Fruit fly (Drosophila melanogaster) whole organism, prepupa: ENCODE results near the gene CG14780.

Experiments
- CG11294 ChIP-seq: fragments of 200-800 bp; sonication (Bioruptor generic); IDR thresholded peaks from 2 replicates; pipeline ENCODE4 v1.3.6; 2022; ENCODE audit warnings: missing biosample characterization, missing genetic modification characterization
- CG9139 ChIP-seq: fragments of 200-800 bp; sonication (Bioruptor generic); optimal IDR thresholded peaks from 3 replicates; lab custom pipeline; 2017; ENCODE audit warnings: missing biosample characterization, mild to moderate bottlenecking, missing genetic modification characterization
- Hr38 ChIP-seq: sonication (Bioruptor generic); optimal IDR thresholded peaks from 2 replicates; lab custom pipeline; 2016; ENCODE audit warnings: missing biosample characterization, missing genetic modification characterization
- Hr39 ChIP-seq: fragments of 200-800 bp; sonication (Bioruptor generic); optimal IDR thresholded peaks from 2 replicates; lab custom pipeline; 2016; ENCODE audit warnings: missing biosample characterization, missing genetic modification characterization
- Lpt ChIP-seq: fragments of 200-800 bp; sonication (Bioruptor generic); optimal IDR thresholded peaks from 3 replicates; lab custom pipeline; 2016; ENCODE audit warnings: missing biosample characterization, missing genetic modification characterization
- Sox102F ChIP-seq: fragments of 200-800 bp; sonication (Bioruptor generic); optimal IDR thresholded peaks from 2 replicates; lab custom pipeline; 2016; ENCODE audit warnings: missing biosample characterization, mild to moderate bottlenecking, missing genetic modification characterization
- dac ChIP-seq: fragments of 200-800 bp; sonication (Bioruptor generic); optimal IDR thresholded peaks from 2 replicates; lab custom pipeline; 2017; ENCODE audit warnings: missing biosample characterization, mild to moderate bottlenecking, missing genetic modification characterization
- fd85E ChIP-seq: fragments of 200-800 bp; sonication (Bioruptor generic); optimal IDR thresholded peaks from 3 replicates; lab custom pipeline; 2016; ENCODE audit warnings: missing biosample characterization, missing genetic modification characterization
- pdm3 ChIP-seq: fragments of 200-800 bp; sonication (Bioruptor generic); optimal IDR thresholded peaks from 3 replicates; lab custom pipeline; 2016; ENCODE audit warnings: missing biosample characterization, missing genetic modification characterization
- spab ChIP-seq: fragments of 200-800 bp; sonication (Bioruptor generic); optimal IDR thresholded peaks from 2 replicates; lab custom pipeline; 2017; ENCODE audit warnings: missing biosample characterization, mild to moderate bottlenecking, missing genetic modification characterization, missing genetic modification reagents
- vri ChIP-seq: fragments of 200-800 bp; sonication (Bioruptor generic); optimal IDR thresholded peaks from 3 replicates; lab custom pipeline; 2016; ENCODE audit warnings: missing biosample characterization, mild to moderate bottlenecking, missing genetic modification characterization

DNA sequence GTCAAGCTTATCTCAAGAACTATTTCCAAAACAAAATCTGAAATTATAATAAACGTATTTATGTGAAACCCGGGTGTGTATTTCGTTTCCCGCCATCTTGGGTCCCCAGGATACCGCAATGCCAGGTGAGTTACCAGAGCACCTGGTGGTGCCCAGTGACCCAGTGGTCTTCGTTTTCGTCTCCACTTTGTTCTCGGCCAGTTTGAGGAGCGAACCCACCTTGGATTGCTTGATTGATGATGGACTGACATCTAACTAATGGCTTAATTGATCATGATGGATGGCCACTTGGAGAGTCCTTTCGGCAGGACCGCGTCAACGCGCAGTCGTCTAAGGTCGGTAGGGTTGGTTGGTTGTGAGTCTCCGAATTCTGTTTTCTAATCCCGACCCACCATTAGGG, 20.2 kb upstream of the CG14780 start, which contains the start of gene Gr2a:
- no peak for TF ChIP-seq dac (GFP tag; lab: Kevin White, UChicago)
- TF ChIP-seq Sox102F, result no peak
- TF ChIP-seq Hr39 (GFP tag; lab: Kevin White, UChicago), result no peak
- no peak for TF ChIP-seq fd85E
- TF ChIP-seq vri, result no peak
- TF ChIP-seq CG9139, result no peak
- no peak for TF ChIP-seq Hr38
- no peak for TF ChIP-seq CG11294 (GFP tag; lab: Robert Waterston, UW)
- no peak for TF ChIP-seq pdm3 (GFP tag; lab: Kevin White, UChicago)
- no peak for TF ChIP-seq spab (GFP tag; lab: Kevin White, UChicago)
- no peak for TF ChIP-seq Lpt (GFP tag; lab: Kevin White, UChicago)
